Fruit fly (Drosophila melanogaster): Measurements from ENCODE around the gene CG2616.

Gene CG2616

dm6 chr3R:7722117-7722516, at the start of gene CG2616:
TSS of gene CG2616 (plus strand) at chr3R:7722417.
- TF ChIP-seq cnc (optimal IDR thresholded peaks at IDR 0.05) (no peak), CG1620 (GFP tag; optimal IDR thresholded peaks at IDR 0.05) (no peak), CG11617 (GFP tag; optimal IDR thresholded peaks at IDR 0.05) (no peak), Hr96 (GFP tag; optimal IDR thresholded peaks at IDR 0.05) (no peak), CG5204 (GFP tag; optimal IDR thresholded peaks at IDR 0.05) (no peak), Clk (GFP tag; optimal IDR thresholded peaks at IDR 0.05) (no peak), CG33017 (tag; optimal IDR thresholded peaks at IDR 0.05) (no peak), pad (GFP tag; optimal IDR thresholded peaks at IDR 0.05) (no peak), kay (GFP tag; ENCODE audit: borderline replicate concordance) (no peak), Mnt (GFP tag; optimal IDR thresholded peaks at IDR 0.05) (no peak), cic (GFP tag; optimal IDR thresholded peaks at IDR 0.05) (no peak), CG12768 (GFP tag; optimal IDR thresholded peaks at IDR 0.05) (no peak), Crg-1 (GFP tag; optimal IDR thresholded peaks at IDR 0.05) (no peak), toe (GFP tag; optimal IDR thresholded peaks at IDR 0.05) (no peak), ovo (GFP tag; optimal IDR thresholded peaks at IDR 0.05) (no peak), CG14711 (tag; optimal IDR thresholded peaks at IDR 0.05) (no peak), bab1 (GFP tag; optimal IDR thresholded peaks at IDR 0.05) (no peak), tj (GFP tag; optimal IDR thresholded peaks at IDR 0.05) (no peak), CG7045 (GFP tag; optimal IDR thresholded peaks at IDR 0.05) (no peak)

- TF ChIP-seq Hr96 (GFP tag; optimal IDR thresholded peaks at IDR 0.05), result no peak
- TF ChIP-seq CG7101 (tag; optimal IDR thresholded peaks at IDR 0.05), result no peak
- no peak for TF ChIP-seq CG33017 (tag; optimal IDR thresholded peaks at IDR 0.05)
- no peak for TF ChIP-seq Crg-1 (GFP tag; optimal IDR thresholded peaks at IDR 0.05)
- TF ChIP-seq cic (GFP tag; optimal IDR thresholded peaks at IDR 0.05), result no peak
- no peak for TF ChIP-seq cnc (optimal IDR thresholded peaks at IDR 0.05)
- no peak for TF ChIP-seq pad (GFP tag; optimal IDR thresholded peaks at IDR 0.05)
Measured at dm6 chr3R:7686844-7687243, 35.4 kb upstream of the CG2616 start.

DNA sequence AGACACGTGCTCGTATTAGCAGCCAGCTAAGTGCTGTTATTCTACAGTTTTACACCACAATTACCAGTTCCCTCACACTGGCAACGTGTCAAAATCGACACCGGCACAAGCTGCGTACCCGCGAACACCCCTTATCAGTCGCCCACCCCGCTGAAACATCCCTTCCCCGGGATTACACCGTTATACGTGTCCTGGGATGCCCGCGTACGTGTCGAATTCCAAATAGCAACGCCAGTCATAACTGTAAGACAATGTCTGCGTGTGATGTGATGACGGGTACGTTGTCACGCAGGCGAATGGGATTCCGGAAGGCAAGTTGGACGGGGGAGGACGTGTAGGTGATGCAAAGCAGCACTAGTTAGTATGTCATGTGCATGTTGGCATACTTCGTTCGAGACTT, 2.2 kb upstream of the CG2616 start:
- TF ChIP-seq CG12768 (GFP tag; optimal IDR thresholded peaks at IDR 0.05), result no peak
- no peak for TF ChIP-seq Hr96 (GFP tag; optimal IDR thresholded peaks at IDR 0.05)
- no peak for TF ChIP-seq CG1620 (GFP tag; optimal IDR thresholded peaks at IDR 0.05)
- TF ChIP-seq bab1 (GFP tag; optimal IDR thresholded peaks at IDR 0.05), result no peak
- no peak for TF ChIP-seq CG7101 (tag; optimal IDR thresholded peaks at IDR 0.05)
- no peak for TF ChIP-seq toe (GFP tag; optimal IDR thresholded peaks at IDR 0.05)
- no peak for TF ChIP-seq Clk (GFP tag; optimal IDR thresholded peaks at IDR 0.05)
- TF ChIP-seq kay (GFP tag; ENCODE audit: borderline replicate concordance), result no peak
- TF ChIP-seq Crg-1 (GFP tag; optimal IDR thresholded peaks at IDR 0.05), result no peak
- no peak for TF ChIP-seq Mnt (GFP tag; optimal IDR thresholded peaks at IDR 0.05)

- no peak for TF ChIP-seq CG7101 (tag; optimal IDR thresholded peaks at IDR 0.05)
- no peak for TF ChIP-seq CG33017 (tag; optimal IDR thresholded peaks at IDR 0.05)
- TF ChIP-seq Crg-1 (GFP tag; optimal IDR thresholded peaks at IDR 0.05), result no peak
- TF ChIP-seq Clk (GFP tag; optimal IDR thresholded peaks at IDR 0.05), result no peak
- no peak for TF ChIP-seq Mnt (GFP tag; optimal IDR thresholded peaks at IDR 0.05)
- TF ChIP-seq CG7045 (GFP tag; optimal IDR thresholded peaks at IDR 0.05), result no peak
- no peak for TF ChIP-seq cic (GFP tag; optimal IDR thresholded peaks at IDR 0.05)
- no peak for TF ChIP-seq tj (GFP tag; optimal IDR thresholded peaks at IDR 0.05)
Measured at dm6 chr3R:7739463-7739862, 17.2 kb downstream of the CG2616 start, which contains the start of gene CG43254. TSS of gene CG43254 (minus strand) at chr3R:7739563.

DNA sequence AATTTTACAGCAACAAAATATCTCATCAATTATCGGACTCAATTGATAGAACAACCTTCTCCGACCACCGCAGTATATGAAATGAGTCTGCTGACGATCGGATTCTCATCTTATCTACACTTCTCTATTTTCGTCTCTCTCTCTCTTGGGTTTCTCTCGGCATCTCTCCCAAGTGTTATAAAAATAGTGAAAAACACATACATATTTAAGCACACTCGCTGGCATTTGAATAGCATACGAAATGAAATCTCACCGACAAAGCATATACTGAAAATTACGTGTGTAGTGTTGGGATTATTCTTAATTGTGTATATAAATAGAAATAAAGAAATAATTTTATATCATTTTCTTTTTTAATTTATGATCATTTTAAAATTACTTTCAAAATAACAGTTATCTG, 27.8 kb downstream of the CG2616 start, which contains the start of gene pyd3:
TSS of gene pyd3 (minus strand) at position 87 of the 400 bp plus-strand sequence.
- TF ChIP-seq kay (GFP tag; ENCODE audit: borderline replicate concordance), result no peak
- no peak for TF ChIP-seq CG1620 (GFP tag; optimal IDR thresholded peaks at IDR 0.05)
- TF ChIP-seq toe (GFP tag; optimal IDR thresholded peaks at IDR 0.05), result no peak
- no peak for TF ChIP-seq CG7045 (GFP tag; optimal IDR thresholded peaks at IDR 0.05)
- peak; percentile 16 for TF ChIP-seq CG33017 (tag; optimal IDR thresholded peaks at IDR 0.05)

DNA sequence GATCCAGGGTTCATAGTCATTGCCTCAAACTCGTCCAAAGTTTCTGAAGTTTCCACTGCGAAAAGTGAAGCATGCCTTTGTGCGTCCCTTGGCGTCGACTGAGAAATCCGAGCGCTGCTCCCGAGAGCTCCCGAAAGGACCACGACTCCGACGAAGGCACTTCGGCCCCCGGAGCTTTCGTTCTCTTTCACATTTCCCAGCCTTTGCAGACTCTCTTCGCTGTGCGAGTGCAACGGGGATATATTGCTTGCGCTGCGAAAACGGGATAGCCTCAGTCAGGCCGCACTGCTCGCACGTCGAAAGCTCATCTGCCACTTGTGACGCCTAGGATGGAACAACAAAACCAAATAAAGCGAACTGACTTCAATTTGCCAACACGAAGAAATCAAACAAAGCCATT, 31.3 kb downstream of the CG2616 start:
- no peak for TF ChIP-seq CG7101 (tag; optimal IDR thresholded peaks at IDR 0.05)
- TF ChIP-seq Hr96 (GFP tag; optimal IDR thresholded peaks at IDR 0.05), result no peak

dm6 chr3R:7757822-7758221, 35.6 kb downstream of the CG2616 start, which contains the start of gene CG10919:
TSS of gene CG10919 (plus strand) at chr3R:7758122.
- TF ChIP-seq CG1620 (GFP tag; optimal IDR thresholded peaks at IDR 0.05) (no peak), CG14711 (tag; optimal IDR thresholded peaks at IDR 0.05) (no peak), Hr96 (GFP tag; optimal IDR thresholded peaks at IDR 0.05) (no peak)

- TF ChIP-seq CG33017 (tag; optimal IDR thresholded peaks at IDR 0.05) (no peak), CG7101 (tag; optimal IDR thresholded peaks at IDR 0.05) (no peak), bab1 (GFP tag; optimal IDR thresholded peaks at IDR 0.05) (no peak), cic (GFP tag; optimal IDR thresholded peaks at IDR 0.05) (no peak), CG1620 (GFP tag; optimal IDR thresholded peaks at IDR 0.05) (no peak), CG5204 (GFP tag; optimal IDR thresholded peaks at IDR 0.05) (no peak), cnc (optimal IDR thresholded peaks at IDR 0.05) (no peak), ovo (GFP tag; optimal IDR thresholded peaks at IDR 0.05) (no peak), Hr96 (GFP tag; optimal IDR thresholded peaks at IDR 0.05) (no peak), CG11617 (GFP tag; optimal IDR thresholded peaks at IDR 0.05) (no peak), CG7045 (GFP tag; optimal IDR thresholded peaks at IDR 0.05) (no peak), Crg-1 (GFP tag; optimal IDR thresholded peaks at IDR 0.05) (no peak), kay (GFP tag; ENCODE audit: borderline replicate concordance) (no peak), CG12768 (GFP tag; optimal IDR thresholded peaks at IDR 0.05) (no peak)
Measured at dm6 chr3R:7759486-7759885, 37.3 kb downstream of the CG2616 start, which contains the start of gene Sp7. TSS of gene Sp7 (plus strand) at chr3R:7759786.

Measured in whole organism, adult.